Worm (Caenorhabditis elegans): ENCODE results near the gene srlf-31.

DNA sequence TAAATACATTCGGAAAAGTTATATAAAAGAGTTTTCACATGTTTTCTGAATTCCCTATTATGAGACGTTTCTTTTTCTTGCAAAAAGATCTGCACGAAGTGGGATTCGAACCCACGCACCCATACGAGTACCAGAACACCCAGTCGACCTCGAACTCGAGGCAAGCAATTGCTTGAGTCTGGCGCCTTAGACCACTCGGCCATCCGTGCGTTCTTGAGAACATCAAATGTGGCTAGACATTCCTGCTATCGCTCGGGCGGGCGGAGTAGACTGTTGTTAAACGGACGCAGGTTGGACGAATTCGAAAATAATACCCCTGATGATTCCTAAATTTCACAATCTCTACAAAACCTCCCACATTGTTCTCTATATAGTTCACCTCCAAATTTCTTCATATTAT lies 5.4 kb upstream of the srlf-31 start:
- no peak for TF ChIP-seq him-1 (tag; optimal IDR thresholded peaks at IDR 0.05)
- TF ChIP-seq W03F9.2 (tag; optimal IDR thresholded peaks at IDR 0.05), result no peak

Data from whole organism, L4/young adult.